Worm (Caenorhabditis elegans): ENCODE results near the gene C02G6.2.

- TF ChIP-seq nfyb-1 (GFP tag; IDR thresholded peaks at IDR 0.05), result no peak
- TF ChIP-seq ccch-3 (GFP tag; optimal IDR thresholded peaks at IDR 0.05), result no peak
- TF ChIP-seq akir-1 (GFP tag; optimal IDR thresholded peaks at IDR 0.05), result no peak
- no peak for TF ChIP-seq ztf-3 (GFP tag; optimal IDR thresholded peaks at IDR 0.05)
- TF ChIP-seq hrde-1 (tag; optimal IDR thresholded peaks at IDR 0.05; ENCODE audit: borderline replicate concordance), result no peak
- TF ChIP-seq zim-3 (tag; optimal IDR thresholded peaks at IDR 0.05), result no peak
- no peak for TF ChIP-seq F49E8.2 (tag; optimal IDR thresholded peaks at IDR 0.05; ENCODE audit: insufficient read depth)
- no peak for TF ChIP-seq ztf-25 (GFP tag; IDR thresholded peaks at IDR 0.05)
- no peak for TF ChIP-seq mes-4 (tag; optimal IDR thresholded peaks at IDR 0.05)
- TF ChIP-seq hmg-1.2 (GFP tag; IDR thresholded peaks at IDR 0.05), result no peak
- TF ChIP-seq madf-6 (GFP tag; IDR thresholded peaks at IDR 0.05), result no peak
- TF ChIP-seq aptf-2 (GFP tag; conservative IDR thresholded peaks at IDR 0.05), result no peak
- no peak for TF ChIP-seq him-1 (tag; optimal IDR thresholded peaks at IDR 0.05)
- no peak for TF ChIP-seq nfya-1 (tag; optimal IDR thresholded peaks at IDR 0.05; ENCODE audit: borderline replicate concordance, insufficient read depth)
These were observed 17.0 kb downstream of the C02G6.2 start for ce11 chrV:5888820-5889219.

All from whole organism, young adult.